Fruit fly (Drosophila melanogaster): Measurements from ENCODE around the gene Ca-alpha1T.

Ca-alpha1T gene

dm6 chrX:6104724-6105123 lies 87.6 kb downstream of the Ca-alpha1T start:
- no peak for TF ChIP-seq CG14711 (tag; optimal IDR thresholded peaks at IDR 0.05)
- TF ChIP-seq Mnt (GFP tag; optimal IDR thresholded peaks at IDR 0.05) = no peak
- no peak for TF ChIP-seq Clk (GFP tag; optimal IDR thresholded peaks at IDR 0.05)
- TF ChIP-seq tj (GFP tag; optimal IDR thresholded peaks at IDR 0.05) = no peak
- no peak for TF ChIP-seq CG7045 (GFP tag; optimal IDR thresholded peaks at IDR 0.05)

- TF ChIP-seq CG7101 (tag; optimal IDR thresholded peaks at IDR 0.05) (peak; percentile 43), Crg-1 (GFP tag; optimal IDR thresholded peaks at IDR 0.05) (no peak), Mnt (GFP tag; optimal IDR thresholded peaks at IDR 0.05) (no peak), Hr96 (GFP tag; optimal IDR thresholded peaks at IDR 0.05) (peak; percentile 67), CG11617 (GFP tag; optimal IDR thresholded peaks at IDR 0.05) (peak; percentile 34), tj (GFP tag; optimal IDR thresholded peaks at IDR 0.05) (no peak), cnc (optimal IDR thresholded peaks at IDR 0.05) (no peak), CG12768 (GFP tag; optimal IDR thresholded peaks at IDR 0.05) (no peak), CG7045 (GFP tag; optimal IDR thresholded peaks at IDR 0.05) (no peak), CG14711 (tag; optimal IDR thresholded peaks at IDR 0.05) (peak; percentile 36), cic (GFP tag; optimal IDR thresholded peaks at IDR 0.05) (no peak), CG1620 (GFP tag; optimal IDR thresholded peaks at IDR 0.05) (no peak), Clk (GFP tag; optimal IDR thresholded peaks at IDR 0.05) (no peak), pad (GFP tag; optimal IDR thresholded peaks at IDR 0.05) (no peak), toe (GFP tag; optimal IDR thresholded peaks at IDR 0.05) (no peak), CG33017 (tag; optimal IDR thresholded peaks at IDR 0.05) (no peak), kay (GFP tag; ENCODE audit: borderline replicate concordance) (no peak), CG5204 (GFP tag; optimal IDR thresholded peaks at IDR 0.05) (no peak), bab1 (GFP tag; optimal IDR thresholded peaks at IDR 0.05) (no peak), ovo (GFP tag; optimal IDR thresholded peaks at IDR 0.05) (no peak)
These were observed 94.7 kb downstream of the Ca-alpha1T start for dm6 chrX:6097578-6097977.

- TF ChIP-seq Hr96 (GFP tag; optimal IDR thresholded peaks at IDR 0.05) (no peak), tj (GFP tag; optimal IDR thresholded peaks at IDR 0.05) (peak; percentile 16)
These were observed 97.7 kb downstream of the Ca-alpha1T start for dm6 chrX:6094599-6094998.

- TF ChIP-seq Crg-1 (GFP tag; optimal IDR thresholded peaks at IDR 0.05) = no peak
- TF ChIP-seq CG14711 (tag; optimal IDR thresholded peaks at IDR 0.05) = no peak
- no peak for TF ChIP-seq CG12768 (GFP tag; optimal IDR thresholded peaks at IDR 0.05)
- no peak for TF ChIP-seq cic (GFP tag; optimal IDR thresholded peaks at IDR 0.05)
- no peak for TF ChIP-seq CG33017 (tag; optimal IDR thresholded peaks at IDR 0.05)
- no peak for TF ChIP-seq CG7101 (tag; optimal IDR thresholded peaks at IDR 0.05)
- TF ChIP-seq CG7045 (GFP tag; optimal IDR thresholded peaks at IDR 0.05) = no peak
- TF ChIP-seq Clk (GFP tag; optimal IDR thresholded peaks at IDR 0.05) = no peak
- no peak for TF ChIP-seq CG5204 (GFP tag; optimal IDR thresholded peaks at IDR 0.05)
- TF ChIP-seq ovo (GFP tag; optimal IDR thresholded peaks at IDR 0.05) = no peak
- no peak for TF ChIP-seq CG11617 (GFP tag; optimal IDR thresholded peaks at IDR 0.05)
- TF ChIP-seq pad (GFP tag; optimal IDR thresholded peaks at IDR 0.05) = no peak
These were observed 98.2 kb downstream of the Ca-alpha1T start for dm6 chrX:6094078-6094477.

- no peak for TF ChIP-seq CG1620 (GFP tag; optimal IDR thresholded peaks at IDR 0.05)
- TF ChIP-seq bab1 (GFP tag; optimal IDR thresholded peaks at IDR 0.05) = no peak
- TF ChIP-seq ovo (GFP tag; optimal IDR thresholded peaks at IDR 0.05) = no peak
- no peak for TF ChIP-seq Mnt (GFP tag; optimal IDR thresholded peaks at IDR 0.05)
- no peak for TF ChIP-seq Hr96 (GFP tag; optimal IDR thresholded peaks at IDR 0.05)
- peak; percentile 26 for TF ChIP-seq CG14711 (tag; optimal IDR thresholded peaks at IDR 0.05)
- TF ChIP-seq CG33017 (tag; optimal IDR thresholded peaks at IDR 0.05) = no peak
- TF ChIP-seq CG7045 (GFP tag; optimal IDR thresholded peaks at IDR 0.05) = no peak
- no peak for TF ChIP-seq Crg-1 (GFP tag; optimal IDR thresholded peaks at IDR 0.05)
- no peak for TF ChIP-seq pad (GFP tag; optimal IDR thresholded peaks at IDR 0.05)
- TF ChIP-seq kay (GFP tag; ENCODE audit: borderline replicate concordance) = no peak
- TF ChIP-seq Clk (GFP tag; optimal IDR thresholded peaks at IDR 0.05) = no peak
- TF ChIP-seq CG12768 (GFP tag; optimal IDR thresholded peaks at IDR 0.05) = no peak
- no peak for TF ChIP-seq tj (GFP tag; optimal IDR thresholded peaks at IDR 0.05)
- TF ChIP-seq cnc (optimal IDR thresholded peaks at IDR 0.05) = no peak
- TF ChIP-seq CG5204 (GFP tag; optimal IDR thresholded peaks at IDR 0.05) = no peak
- TF ChIP-seq cic (GFP tag; optimal IDR thresholded peaks at IDR 0.05) = peak; percentile 20
- TF ChIP-seq CG11617 (GFP tag; optimal IDR thresholded peaks at IDR 0.05) = no peak
- peak; percentile 1 for TF ChIP-seq CG7101 (tag; optimal IDR thresholded peaks at IDR 0.05)
- peak; percentile 8 for TF ChIP-seq toe (GFP tag; optimal IDR thresholded peaks at IDR 0.05)
These were observed 100.0 kb downstream of the Ca-alpha1T start for dm6 chrX:6092235-6092634.

DNA sequence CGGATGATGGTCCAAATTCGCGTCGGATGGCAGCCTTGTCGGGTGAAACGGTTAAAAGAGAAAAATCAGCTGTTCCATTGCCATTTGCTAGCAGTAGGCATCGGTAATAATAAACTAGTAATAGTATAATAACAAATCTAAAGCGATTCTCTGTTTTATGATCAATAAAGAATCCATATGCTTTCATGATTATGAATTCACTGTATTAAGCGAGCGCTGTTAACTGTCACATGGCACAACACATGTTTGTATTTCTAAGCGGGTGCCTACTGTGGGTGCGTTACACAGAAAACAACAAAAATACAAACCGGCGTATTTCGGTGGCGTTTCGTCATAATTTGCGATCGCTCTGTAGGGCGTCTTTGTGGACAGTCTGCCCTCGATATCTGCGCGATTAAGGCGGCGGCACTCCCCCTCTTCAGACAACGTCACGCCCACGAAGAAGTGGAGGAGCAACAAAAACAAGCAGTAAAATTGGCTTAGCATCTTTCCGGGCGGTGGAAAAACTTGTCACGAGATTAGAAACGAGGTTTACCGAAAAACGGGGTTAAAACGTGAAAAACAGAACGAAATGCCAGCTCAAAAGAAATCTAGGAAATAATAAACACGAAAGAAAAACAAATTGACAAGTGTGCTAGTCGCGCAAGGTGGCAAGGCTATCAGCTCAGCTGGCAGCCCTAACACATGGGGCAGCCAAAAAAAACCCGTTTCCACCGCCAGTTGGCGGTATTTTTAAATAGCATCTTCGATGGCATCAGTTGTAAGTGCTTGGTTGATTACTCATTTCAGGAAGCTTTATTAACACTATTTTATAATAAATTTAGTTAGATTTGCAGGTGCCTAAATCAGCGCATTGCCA lies 101.2 kb downstream of the Ca-alpha1T start, which contains the start of the genes Nep1 and Mipp2:
Gene Nep1, plus strand, starts transcription at position 397 of the 859 bp plus-strand sequence.
Gene Mipp2, minus strand, starts transcription at position 663 of the 859 bp plus-strand sequence.
- TF ChIP-seq Crg-1 (GFP tag; optimal IDR thresholded peaks at IDR 0.05) (no peak), toe (GFP tag; optimal IDR thresholded peaks at IDR 0.05) (no peak), CG11617 (GFP tag; optimal IDR thresholded peaks at IDR 0.05) (peak; percentile 30), CG7101 (tag; optimal IDR thresholded peaks at IDR 0.05) (peak; percentile 46), CG7045 (GFP tag; optimal IDR thresholded peaks at IDR 0.05) (no peak), ovo (GFP tag; optimal IDR thresholded peaks at IDR 0.05) (peak; percentile 16), CG5204 (GFP tag; optimal IDR thresholded peaks at IDR 0.05) (no peak), cnc (optimal IDR thresholded peaks at IDR 0.05) (no peak), bab1 (GFP tag; optimal IDR thresholded peaks at IDR 0.05) (peak; percentile 80), kay (GFP tag; ENCODE audit: borderline replicate concordance) (no peak), CG12768 (GFP tag; optimal IDR thresholded peaks at IDR 0.05) (no peak), CG33017 (tag; optimal IDR thresholded peaks at IDR 0.05) (no peak), pad (GFP tag; optimal IDR thresholded peaks at IDR 0.05) (no peak), Clk (GFP tag; optimal IDR thresholded peaks at IDR 0.05) (no peak), CG1620 (GFP tag; optimal IDR thresholded peaks at IDR 0.05) (no peak), CG14711 (tag; optimal IDR thresholded peaks at IDR 0.05) (peak; percentile 18), cic (GFP tag; optimal IDR thresholded peaks at IDR 0.05) (no peak), Mnt (GFP tag; optimal IDR thresholded peaks at IDR 0.05) (peak; percentile 36), Hr96 (GFP tag; optimal IDR thresholded peaks at IDR 0.05) (peak; percentile 64), tj (GFP tag; optimal IDR thresholded peaks at IDR 0.05) (no peak)

Data from whole organism, adult.